ENCODE assay signal across 1 fruit fly cellular context in genomic region chrX:19578908-19579647, dm6.
A peak's percentile ranks its signal among the peaks of the same experiment; 100 is the strongest.
TF ChIP-seq lines count a peak whose summit lies in the region.

No protein-coding gene starts in this region.

TF ChIP-seq in whole organism, embryonic, 481 proteins besides CTCF, POLR2A, EP300 and RAD21 (continued from another document):
- 0 out of 3 replicates have a peak, but pooled peaks have one; percentile 23 for TF ChIP-seq ci (GFP tag; IDR thresholded peaks at IDR 0.05; lab: Robert Waterston, UW)
- peak in 1 of 3 experiments; percentile 92 for TF ChIP-seq lola (GFP tag; optimal IDR thresholded peaks at IDR 0.05; lab: Kevin White, UChicago)
- TF ChIP-seq vvl (GFP tag; IDR thresholded peaks at IDR 0.05; lab: Robert Waterston, UW), result no peak
- TF ChIP-seq prd (optimal IDR thresholded peaks at IDR 0.05; lab: Kevin White, UChicago), result no peak
- TF ChIP-seq prd (GFP tag; IDR thresholded peaks at IDR 0.05; lab: Robert Waterston, UW), result 0 out of 3 replicates have a peak, but pooled peaks have one; percentile 12
- TF ChIP-seq CG3995 (GFP tag; optimal IDR thresholded peaks at IDR 0.05; lab: Kevin White, UChicago), result peak; percentile 92
- TF ChIP-seq bab2 (GFP tag; optimal IDR thresholded peaks at IDR 0.05; lab: Kevin White, UChicago), result no peak
- TF ChIP-seq CG7928 (GFP tag; optimal IDR thresholded peaks at IDR 0.05; lab: Kevin White, UChicago), result peak; percentile 75
